Worm (Caenorhabditis elegans) whole organism, early embryonic: Measurements from ENCODE around the gene hst-1.

Source experiments
- B0310.2 ChIP-seq: sonication (generic microtip); optimal IDR thresholded peaks from 2 replicates; lab custom pipeline; 2016; ENCODE audit warnings: mild to moderate bottlenecking, missing genetic modification characterization, missing compliant biosample characterization
- F13C5.2 ChIP-seq: sonication (generic microtip); optimal IDR thresholded peaks from 2 replicates; lab custom pipeline; 2017; ENCODE audit warnings: mild to moderate bottlenecking, missing genetic modification characterization, inconsistent platforms, missing compliant biosample characterization
- aly-1 ChIP-seq: sonication (generic microtip); optimal IDR thresholded peaks from 2 replicates; lab custom pipeline; 2016; ENCODE audit warnings: missing genetic modification characterization, missing compliant biosample characterization
- ama-1 ChIP-seq: fragments of 150-350 bp; optimal IDR thresholded peaks from 2 replicates; lab custom pipeline; 2014
- ceh-13 ChIP-seq: fragments of 200-800 bp; sonication (Bioruptor generic); optimal IDR thresholded peaks from 2 replicates; lab custom pipeline; 2018; ENCODE audit warnings: mild to moderate bottlenecking, missing genetic modification characterization, missing compliant biosample characterization
- ceh-36 ChIP-seq: sonication (generic microtip); optimal IDR thresholded peaks from 2 replicates; lab custom pipeline; 2016; ENCODE audit warnings: missing genetic modification characterization, inconsistent platforms, missing compliant biosample characterization
- ets-7 ChIP-seq: sonication (generic microtip); optimal IDR thresholded peaks from 2 replicates; lab custom pipeline; 2016; ENCODE audit warnings: missing genotype, missing genetic modification characterization, missing compliant biosample characterization
- flt-1 ChIP-seq: fragments of 200-800 bp; sonication (Bioruptor generic); IDR thresholded peaks from 2 replicates; pipeline ENCODE4 v1.3.6; 2022; ENCODE audit warnings: missing genetic modification characterization, missing compliant biosample characterization
- pes-1 ChIP-seq: fragments of 200-800 bp; sonication (Bioruptor generic); IDR thresholded peaks from 2 replicates; pipeline ENCODE4 v1.3.6; 2022; ENCODE audit warnings: missing genetic modification reagents, missing genetic modification characterization, missing compliant biosample characterization
- scrt-1 ChIP-seq: fragments of 200-800 bp; sonication (Bioruptor generic); IDR thresholded peaks from 2 replicates; pipeline ENCODE4 v1.3.6; 2022; ENCODE audit warnings: missing genetic modification characterization, missing compliant biosample characterization
- sea-1 ChIP-seq: fragments of 200-800 bp; sonication (Bioruptor generic); conservative IDR thresholded peaks from 2 replicates; pipeline ENCODE4 v1.3.6; 2022; ENCODE audit warnings: missing genetic modification characterization, missing compliant biosample characterization
- tbx-11 ChIP-seq: fragments of 200-800 bp; sonication (Bioruptor generic); IDR thresholded peaks from 2 replicates; pipeline ENCODE4 v1.3.6; 2022; ENCODE audit warnings: missing genetic modification characterization, missing compliant biosample characterization
- tbx-37 ChIP-seq: fragments of 200-800 bp; sonication (Bioruptor generic); conservative IDR thresholded peaks from 2 replicates; pipeline ENCODE4 v1.3.6; 2022; ENCODE audit warnings: missing genetic modification reagents, missing genetic modification characterization, missing compliant biosample characterization
- tra-4 ChIP-seq: sonication (generic microtip); optimal IDR thresholded peaks from 2 replicates; lab custom pipeline; 2017; ENCODE audit warnings: missing genetic modification characterization, missing compliant biosample characterization

DNA sequence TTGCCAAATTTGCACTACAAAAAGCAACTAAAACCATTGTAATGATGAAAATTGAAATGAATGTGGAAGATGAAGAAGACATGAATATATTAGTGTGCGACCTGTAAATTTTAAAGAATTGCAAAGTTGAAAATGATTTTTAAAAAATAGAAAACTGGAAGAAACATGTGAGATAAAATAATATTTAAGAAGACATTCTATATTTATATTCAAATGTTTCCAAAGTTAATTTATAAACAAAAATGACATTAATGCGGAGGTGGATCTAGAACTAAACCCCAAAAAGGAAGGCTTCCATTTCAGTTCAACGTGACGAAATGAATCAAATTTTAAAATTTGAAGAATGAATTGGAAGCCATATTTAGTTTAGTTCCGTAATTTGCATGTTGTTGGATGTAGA, 12.1 kb downstream of the hst-1 start, which contains the start of gene nlp-60:
- TF ChIP-seq scrt-1 (GFP tag; lab: Robert Waterston, UW) = no peak
- no peak for TF ChIP-seq ama-1
- no peak for TF ChIP-seq tbx-37 (GFP tag; lab: Robert Waterston, UW)
- no peak for TF ChIP-seq tra-4 (tag; lab: Kevin White, UChicago)
- no peak for TF ChIP-seq B0310.2 (tag; lab: Kevin White, UChicago)
- TF ChIP-seq ceh-13 = no peak
- TF ChIP-seq pes-1 (GFP tag; lab: Robert Waterston, UW) = no peak
- no peak for TF ChIP-seq aly-1 (tag; lab: Kevin White, UChicago)
- TF ChIP-seq flt-1 (GFP tag; lab: Robert Waterston, UW) = no peak
- no peak for TF ChIP-seq ceh-36 (tag; lab: Kevin White, UChicago)
- no peak for TF ChIP-seq tbx-11 (GFP tag; lab: Robert Waterston, UW)
- TF ChIP-seq F13C5.2 (tag; lab: Kevin White, UChicago) = no peak
- TF ChIP-seq ets-7 (tag; lab: Kevin White, UChicago) = no peak
- TF ChIP-seq sea-1 = no peak
